Fruit fly (Drosophila melanogaster) whole organism, embryonic: ENCODE results near the gene stg1.
A peak's percentile ranks its signal among the peaks of the same experiment; 100 is the strongest.

Experiments used
- ATbp ChIP-seq: fragments of 200-800 bp; sonication (Bioruptor generic); optimal IDR thresholded peaks from 2 replicates; lab custom pipeline; 2017; ENCODE audit warnings: missing biosample characterization, mild to moderate bottlenecking, missing genetic modification characterization, missing genetic modification reagents
- Adf1 ChIP-seq: fragments of 200-800 bp; sonication (Bioruptor generic); IDR thresholded peaks from 2 replicates; pipeline ENCODE4 v1.3.6; 2022; ENCODE audit warnings: missing biosample characterization, missing genetic modification characterization
- Blimp-1 ChIP-seq: fragments of 200-800 bp; sonication (Bioruptor generic); optimal IDR thresholded peaks from 3 replicates; lab custom pipeline; 2018; ENCODE audit warnings: missing biosample characterization, missing genetic modification characterization, mild to moderate bottlenecking, moderate library complexity, missing genetic modification reagents
- Bteb2 ChIP-seq: fragments of 200-800 bp; sonication (Bioruptor generic); optimal IDR thresholded peaks from 2 replicates; lab custom pipeline; 2016; ENCODE audit warnings: missing biosample characterization, missing genetic modification characterization
- CG12659 ChIP-seq: fragments of 200-800 bp; sonication (Bioruptor generic); optimal IDR thresholded peaks from 3 replicates; lab custom pipeline; 2017; ENCODE audit warnings: mild to moderate bottlenecking, missing biosample characterization, missing genetic modification reagents, missing genetic modification characterization
- CG13296 ChIP-seq: fragments of 200-800 bp; sonication (Bioruptor generic); optimal IDR thresholded peaks from 3 replicates; lab custom pipeline; 2018; ENCODE audit warnings: missing biosample characterization, mild to moderate bottlenecking, missing genetic modification characterization
- CG14441 ChIP-seq: fragments of 200-800 bp; sonication (Bioruptor generic); IDR thresholded peaks from 2 replicates; pipeline ENCODE4 v1.3.6; 2022; ENCODE audit warnings: missing biosample characterization, missing genetic modification characterization
- CG14710 ChIP-seq: fragments of 200-800 bp; sonication (Bioruptor generic); optimal IDR thresholded peaks from 3 replicates; lab custom pipeline; 2019; ENCODE audit warnings: missing biosample characterization, mild to moderate bottlenecking, missing genetic modification characterization, moderate library complexity
- CG15479 ChIP-seq: fragments of 200-800 bp; sonication (Bioruptor generic); optimal IDR thresholded peaks from 3 replicates; lab custom pipeline; 2019; ENCODE audit warnings: missing biosample characterization, mild to moderate bottlenecking, missing genetic modification characterization, moderate library complexity
- CG1792 ChIP-seq: fragments of 200-800 bp; sonication (Bioruptor generic); optimal IDR thresholded peaks from 2 replicates; lab custom pipeline; 2016; ENCODE audit warnings: missing biosample characterization, missing genetic modification characterization
- CG30020 ChIP-seq: fragments of 200-800 bp; optimal IDR thresholded peaks from 2 replicates; lab custom pipeline; 2019; ENCODE audit warnings: missing biosample characterization, mild to moderate bottlenecking, missing genetic modification characterization, moderate library complexity
- CG30431 ChIP-seq: fragments of 200-800 bp; sonication (Bioruptor generic); optimal IDR thresholded peaks from 2 replicates; lab custom pipeline; 2017; ENCODE audit warnings: missing biosample characterization, missing genetic modification characterization
- CG31224 ChIP-seq: fragments of 200-800 bp; sonication (Bioruptor generic); IDR thresholded peaks from 2 replicates; pipeline ENCODE4 v1.3.6; 2022; ENCODE audit warnings: missing biosample characterization, missing genetic modification characterization
- CG31365 ChIP-seq: fragments of 200-800 bp; sonication (Bioruptor generic); optimal IDR thresholded peaks from 2 replicates; lab custom pipeline; 2018; ENCODE audit warnings: missing biosample characterization, mild to moderate bottlenecking, missing genetic modification characterization
- CG34376 ChIP-seq: fragments of 200-800 bp; sonication (Bioruptor generic); optimal IDR thresholded peaks from 2 replicates; lab custom pipeline; 2018; ENCODE audit warnings: missing biosample characterization, mild to moderate bottlenecking, missing genetic modification characterization
- CG4328 ChIP-seq: fragments of 200-800 bp; sonication (Bioruptor generic); optimal IDR thresholded peaks from 3 replicates; lab custom pipeline; 2017; ENCODE audit warnings: missing biosample characterization, missing genetic modification reagents, missing genetic modification characterization
- CG4730 ChIP-seq: fragments of 200-800 bp; sonication (Bioruptor generic); IDR thresholded peaks from 2 replicates; pipeline ENCODE4 v1.3.6; 2022; ENCODE audit warnings: missing biosample characterization, missing genetic modification characterization
- CG5953 ChIP-seq: fragments of 200-800 bp; sonication (Bioruptor generic); IDR thresholded peaks from 2 replicates; pipeline ENCODE4 v1.3.6; 2022; ENCODE audit warnings: missing biosample characterization, missing genetic modification characterization
- CG7556 ChIP-seq: fragments of 200-800 bp; sonication (Bioruptor generic); optimal IDR thresholded peaks from 2 replicates; lab custom pipeline; 2017; ENCODE audit warnings: missing biosample characterization, mild to moderate bottlenecking, missing genetic modification characterization
- CG7786 ChIP-seq: fragments of 200-800 bp; sonication (Bioruptor generic); optimal IDR thresholded peaks from 2 replicates; lab custom pipeline; 2016; ENCODE audit warnings: missing biosample characterization, missing genetic modification characterization
- CG8388 ChIP-seq: fragments of 200-800 bp; sonication (Bioruptor generic); optimal IDR thresholded peaks from 2 replicates; lab custom pipeline; 2019; ENCODE audit warnings: missing biosample characterization, mild to moderate bottlenecking, missing genetic modification characterization, moderate library complexity
- CG9609 ChIP-seq: fragments of 200-800 bp; sonication (Bioruptor generic); optimal IDR thresholded peaks from 3 replicates; lab custom pipeline; 2016; ENCODE audit warnings: missing biosample characterization, missing genetic modification characterization
- Chrac-16 ChIP-seq: fragments of 200-800 bp; sonication (Bioruptor generic); optimal IDR thresholded peaks from 3 replicates; lab custom pipeline; 2016; ENCODE audit warnings: missing biosample characterization, missing genetic modification characterization
- D19A ChIP-seq: fragments of 200-800 bp; optimal IDR thresholded peaks from 3 replicates; lab custom pipeline; 2019; ENCODE audit warnings: missing biosample characterization, mild to moderate bottlenecking, missing genetic modification characterization, moderate library complexity
- D19B ChIP-seq: fragments of 200-800 bp; sonication (Bioruptor generic); optimal IDR thresholded peaks from 2 replicates; lab custom pipeline; 2017; ENCODE audit warnings: missing biosample characterization, mild to moderate bottlenecking, missing genetic modification characterization
- Dad ChIP-seq: fragments of 200-800 bp; sonication (Bioruptor generic); optimal IDR thresholded peaks from 3 replicates; lab custom pipeline; 2016; ENCODE audit warnings: missing biosample characterization, missing genetic modification characterization
- Dfd ChIP-seq, 2 experiments: fragments of >200 bp; optimal IDR thresholded peaks; 2 replicates each; lab custom pipeline; 2017; ENCODE audit warnings: missing biosample characterization in 2 of 2, missing genetic modification characterization in 2 of 2
- Dip3 ChIP-seq: fragments of 200-800 bp; sonication (Bioruptor generic); optimal IDR thresholded peaks from 3 replicates; lab custom pipeline; 2016; ENCODE audit warnings: missing biosample characterization, missing genetic modification characterization
- Eip74EF ChIP-seq, 2 experiments: fragments of 200-800 bp in 1 of 2; fragments of >200 bp in 1 of 2; sonication (Bioruptor generic) in 1 of 2; optimal IDR thresholded peaks; 2 replicates each; lab custom pipeline; 2017 to 2019; ENCODE audit warnings: missing biosample characterization in 2 of 2, missing genetic modification characterization in 2 of 2, mild to moderate bottlenecking in 1 of 2, moderate library complexity in 1 of 2
- Hand ChIP-seq: fragments of 200-800 bp; sonication (Bioruptor generic); optimal IDR thresholded peaks from 2 replicates; lab custom pipeline; 2017; ENCODE audit warnings: mild to moderate bottlenecking, missing biosample characterization, missing genetic modification reagents, missing genetic modification characterization
- Jarid2 ChIP-seq: fragments of 200-800 bp; sonication (Bioruptor generic); optimal IDR thresholded peaks from 3 replicates; lab custom pipeline; 2017; ENCODE audit warnings: mild to moderate bottlenecking, missing biosample characterization, missing genetic modification reagents, missing genetic modification characterization
- Med ChIP-seq: fragments of 200-800 bp; sonication (Bioruptor generic); peaks from one replicate; lab custom pipeline; 2016; ENCODE audit warnings: missing biosample characterization, missing genetic modification characterization, mild to moderate bottlenecking, inconsistent platforms, moderate library complexity
- NFAT ChIP-seq: fragments of 200-800 bp; sonication (Bioruptor generic); IDR thresholded peaks from 2 replicates; pipeline ENCODE4 v1.3.6; 2022; ENCODE audit warnings: missing biosample characterization, missing genetic modification characterization
- Nf-YA ChIP-seq: fragments of 200-800 bp; sonication (Bioruptor generic); IDR thresholded peaks from 2 replicates; pipeline ENCODE4 v1.3.6; 2022; ENCODE audit warnings: missing biosample characterization, missing genetic modification characterization
- NfI ChIP-seq: fragments of 200-800 bp; sonication (Bioruptor generic); optimal IDR thresholded peaks from 3 replicates; lab custom pipeline; 2018; ENCODE audit warnings: missing biosample characterization, mild to moderate bottlenecking, missing genetic modification characterization, moderate library complexity
- Rx ChIP-seq: fragments of 200-800 bp; sonication (Bioruptor generic); IDR thresholded peaks from 2 replicates; pipeline ENCODE4 v1.3.6; 2022; ENCODE audit warnings: missing biosample characterization, missing genetic modification characterization
- Sin3A ChIP-seq: fragments of >200 bp; optimal IDR thresholded peaks from 2 replicates; lab custom pipeline; 2018
- bcd ChIP-seq: fragments of 200-800 bp; sonication (Bioruptor generic); optimal IDR thresholded peaks from 2 replicates; lab custom pipeline; 2017; ENCODE audit warnings: missing biosample characterization, mild to moderate bottlenecking, missing genetic modification characterization
- crol ChIP-seq: fragments of 200-800 bp; sonication (Bioruptor generic); IDR thresholded peaks from 2 replicates; pipeline ENCODE4 v1.3.6; 2022; ENCODE audit warnings: missing biosample characterization, missing genetic modification characterization
- dimm ChIP-seq: fragments of 200-800 bp; sonication (Bioruptor generic); IDR thresholded peaks from 2 replicates; pipeline ENCODE4 v1.3.6; 2022; ENCODE audit warnings: missing biosample characterization, missing genetic modification characterization
- dm ChIP-seq: fragments of 200-800 bp; sonication (Bioruptor generic); optimal IDR thresholded peaks from 3 replicates; lab custom pipeline; 2016; ENCODE audit warnings: missing biosample characterization, missing genetic modification characterization
- ewg ChIP-seq: fragments of 200-800 bp; sonication (Bioruptor generic); optimal IDR thresholded peaks from 3 replicates; lab custom pipeline; 2017; ENCODE audit warnings: mild to moderate bottlenecking, missing biosample characterization, missing genetic modification reagents, missing genetic modification characterization
- grn ChIP-seq: fragments of 200-800 bp; sonication (Bioruptor generic); optimal IDR thresholded peaks from 3 replicates; lab custom pipeline; 2017; ENCODE audit warnings: missing biosample characterization, missing genetic modification characterization
- inv ChIP-seq: fragments of 200-800 bp; sonication (Bioruptor generic); IDR thresholded peaks from 2 replicates; pipeline ENCODE4 v1.3.6; 2022; ENCODE audit warnings: missing biosample characterization, missing genetic modification characterization; ENCODE audit not compliant: partially characterized antibody
- nom ChIP-seq: fragments of 200-800 bp; sonication (Bioruptor generic); optimal IDR thresholded peaks from 2 replicates; lab custom pipeline; 2017; ENCODE audit warnings: missing biosample characterization, missing genetic modification characterization, mild to moderate bottlenecking, moderate library complexity, missing genetic modification reagents
- onecut ChIP-seq: fragments of 200-800 bp; sonication (Bioruptor generic); IDR thresholded peaks from 2 replicates; pipeline ENCODE4 v1.3.6; 2022; ENCODE audit warnings: missing biosample characterization, missing genetic modification characterization
- pfk ChIP-seq: fragments of 200-800 bp; sonication (Bioruptor generic); optimal IDR thresholded peaks from 2 replicates; lab custom pipeline; 2018; ENCODE audit warnings: missing biosample characterization, mild to moderate bottlenecking, missing genetic modification characterization, moderate library complexity
- pum ChIP-seq: fragments of 200-800 bp; sonication (Bioruptor generic); optimal IDR thresholded peaks from 2 replicates; lab custom pipeline; 2016; ENCODE audit warnings: missing biosample characterization, missing genetic modification characterization
- ranshi ChIP-seq: fragments of 200-800 bp; sonication (Bioruptor generic); IDR thresholded peaks from 2 replicates; pipeline ENCODE4 v1.3.6; 2022; ENCODE audit warnings: missing biosample characterization, missing genetic modification characterization
- tup ChIP-seq: fragments of 200-800 bp; sonication (Bioruptor generic); optimal IDR thresholded peaks from 2 replicates; lab custom pipeline; 2016; ENCODE audit warnings: missing biosample characterization, mild to moderate bottlenecking, missing genetic modification characterization, moderate library complexity
- zen ChIP-seq: fragments of 200-800 bp; sonication (Bioruptor generic); optimal IDR thresholded peaks from 3 replicates; lab custom pipeline; 2018; ENCODE audit warnings: missing biosample characterization, mild to moderate bottlenecking, missing genetic modification characterization, moderate library complexity

Gene stg1

dm6 chrX:21124176-21124575 lies 30.5 kb downstream of the stg1 start (continued):
- TF ChIP-seq CG7786 (GFP tag; lab: Kevin White, UChicago) (peak; percentile 18), CG7556 (peak; percentile 72), Dip3 (GFP tag; lab: Kevin White, UChicago) (peak; percentile 2), Dad (GFP tag; lab: Kevin White, UChicago) (peak; percentile 25), dm (no peak), ATbp (GFP tag; lab: Kevin White, UChicago) (peak; percentile 59), Med (GFP tag; lab: Kevin White, UChicago) (peak; percentile 92), CG34376 (GFP tag; lab: Kevin White, UChicago) (no peak), CG9609 (GFP tag; lab: Kevin White, UChicago) (peak; percentile 30), CG30020 (tag; lab: Kevin White, UChicago) (no peak), CG31365 (tag; lab: Kevin White, UChicago) (no peak), Chrac-16 (GFP tag; lab: Kevin White, UChicago) (peak; percentile 64), CG8388 (GFP tag; lab: Kevin White, UChicago) (peak; percentile 78), Bteb2 (GFP tag; lab: Kevin White, UChicago) (peak; percentile 30), ewg (GFP tag; lab: Kevin White, UChicago) (peak; percentile 42), Sin3A (lab: Kevin White, UChicago) (no peak), Blimp-1 (GFP tag; lab: Kevin White, UChicago) (peak; percentile 96), pfk (GFP tag; lab: Kevin White, UChicago) (no peak), Adf1 (no peak), CG15479 (GFP tag; lab: Kevin White, UChicago) (no peak), D19A (peak; percentile 55), CG5953 (peak; percentile 45; the same call in 1 of the 2 replicates), pum (GFP tag; lab: Kevin White, UChicago) (peak; percentile 31), NFAT (GFP tag; lab: Robert Waterston, UW) (no peak; the same call in 1 of the 2 replicates), CG14441 (peak; percentile 65), bcd (GFP tag; lab: Kevin White, UChicago) (peak; percentile 61), Dfd (GFP tag; optimal IDR thresholded peaks at IDR 0.05; lab: Kevin White, UChicago) (no peak), inv (no peak), Rx (GFP tag; lab: Robert Waterston, UW) (peak; percentile 13; the same call in 1 of the 2 replicates), CG13296 (GFP tag; lab: Kevin White, UChicago) (peak; percentile 42), ranshi (GFP tag; lab: Robert Waterston, UW) (peak; percentile 65; the same call in 1 of the 2 replicates), CG31224 (GFP tag; lab: Robert Waterston, UW) (peak; percentile 28; the same call in 1 of the 2 replicates), Nf-YA (GFP tag; lab: Robert Waterston, UW) (0 out of 2 replicates have a peak, but pooled peaks have one; percentile 35), CG4730 (GFP tag; lab: Robert Waterston, UW) (peak; percentile 45), onecut (GFP tag; lab: Robert Waterston, UW) (0 out of 2 replicates have a peak, but pooled peaks have one; percentile 34), CG4328 (GFP tag; lab: Kevin White, UChicago) (peak; percentile 1), Eip74EF (GFP tag; optimal IDR thresholded peaks at IDR 0.05; lab: Kevin White, UChicago) (peak in 1 of 2 experiments; percentile 73), CG12659 (GFP tag; lab: Kevin White, UChicago) (peak; percentile 53), grn (GFP tag; lab: Kevin White, UChicago) (no peak), dimm (GFP tag; lab: Robert Waterston, UW) (no peak), NfI (GFP tag; lab: Kevin White, UChicago) (peak; percentile 70), D19B (GFP tag; lab: Kevin White, UChicago) (peak; percentile 45), zen (tag; lab: Kevin White, UChicago) (peak; percentile 54), Jarid2 (GFP tag; lab: Kevin White, UChicago) (peak; percentile 0), CG14710 (tag; lab: Kevin White, UChicago) (no peak), CG1792 (GFP tag; lab: Kevin White, UChicago) (no peak), CG30431 (peak; percentile 30), crol (no peak), tup (GFP tag; lab: Kevin White, UChicago) (peak; percentile 22), Hand (GFP tag; lab: Kevin White, UChicago) (no peak), nom (GFP tag; lab: Kevin White, UChicago) (no peak)
